Worm (Caenorhabditis elegans): ENCODE measurements around the gene srsx-7.

DNA sequence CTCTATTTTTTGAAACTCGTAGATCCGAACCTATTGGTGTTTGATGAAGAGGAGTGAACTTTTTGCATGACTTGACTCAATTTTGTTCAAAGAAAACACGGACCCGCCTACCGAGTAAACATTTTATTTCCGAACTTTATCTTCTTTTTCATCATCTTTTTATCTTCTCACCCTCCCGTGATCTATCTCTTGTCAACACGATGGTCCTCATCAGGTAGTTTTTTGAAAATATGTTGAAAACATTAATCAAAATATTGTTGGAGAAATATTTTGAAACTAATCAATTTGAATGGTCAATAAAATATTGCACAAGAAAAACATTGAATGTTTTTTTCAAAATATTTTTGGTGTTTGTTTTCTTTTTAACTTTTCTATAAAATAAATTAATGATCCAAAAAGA, 17.2 kb upstream of the srsx-7 start:
- TF ChIP-seq unc-98 (GFP tag; IDR thresholded peaks at IDR 0.05) (no peak), mep-1 (tag; optimal IDR thresholded peaks at IDR 0.05) (no peak), nhr-11 (tag; optimal IDR thresholded peaks at IDR 0.05) (no peak), ztf-11 (tag; optimal IDR thresholded peaks at IDR 0.05) (no peak), unc-62 (GFP tag; optimal IDR thresholded peaks at IDR 0.05) (no peak), C16A3.4 (tag; optimal IDR thresholded peaks at IDR 0.05) (no peak), fos-1 (tag; optimal IDR thresholded peaks at IDR 0.05) (no peak), nhr-47 (tag; optimal IDR thresholded peaks at IDR 0.05) (no peak)
